Fruit fly (Drosophila melanogaster) whole organism, prepupa: ENCODE results near the gene Kcmf1.

ENCODE experiments used
- Blimp-1 ChIP-seq: fragments of 200-800 bp; sonication (Bioruptor generic); optimal IDR thresholded peaks from 3 replicates; lab custom pipeline; 2017; ENCODE audit warnings: missing biosample characterization, missing genetic modification characterization, mild to moderate bottlenecking, moderate library complexity, missing genetic modification reagents
- CG10631 ChIP-seq: fragments of 200-800 bp; sonication (Bioruptor generic); optimal IDR thresholded peaks from 2 replicates; lab custom pipeline; 2016; ENCODE audit warnings: missing biosample characterization, missing genetic modification characterization
- CG11762 ChIP-seq: fragments of 200-800 bp; sonication (Bioruptor generic); optimal IDR thresholded peaks from 3 replicates; lab custom pipeline; 2016; ENCODE audit warnings: missing biosample characterization, missing genetic modification characterization; ENCODE audit not compliant: insufficient read depth
- CG11902 ChIP-seq: fragments of 200-800 bp; sonication (Bioruptor generic); optimal IDR thresholded peaks from 3 replicates; lab custom pipeline; 2016; ENCODE audit warnings: missing biosample characterization, missing genetic modification characterization
- CG15336 ChIP-seq: fragments of 200-800 bp; sonication (Bioruptor generic); IDR thresholded peaks from 2 replicates; pipeline ENCODE4 v1.3.6; 2022; ENCODE audit warnings: missing biosample characterization, missing genetic modification characterization
- CG1621 ChIP-seq: fragments of 200-800 bp; sonication (Bioruptor generic); optimal IDR thresholded peaks from 3 replicates; lab custom pipeline; 2018; ENCODE audit warnings: missing biosample characterization, mild to moderate bottlenecking, missing genetic modification characterization
- CG16779 ChIP-seq: fragments of 200-800 bp; sonication (Bioruptor generic); optimal IDR thresholded peaks from 3 replicates; lab custom pipeline; 2017; ENCODE audit warnings: missing biosample characterization, mild to moderate bottlenecking, missing genetic modification characterization
- CG31627 ChIP-seq: fragments of 200-800 bp; sonication (Bioruptor generic); optimal IDR thresholded peaks from 3 replicates; lab custom pipeline; 2016; ENCODE audit warnings: missing biosample characterization, missing genetic modification characterization
- CG32006 ChIP-seq: fragments of 200-800 bp; sonication (Bioruptor generic); optimal IDR thresholded peaks from 3 replicates; lab custom pipeline; 2017; ENCODE audit warnings: missing biosample characterization, mild to moderate bottlenecking, missing genetic modification characterization
- CG4318 ChIP-seq: fragments of 200-800 bp; sonication (Bioruptor generic); optimal IDR thresholded peaks from 3 replicates; lab custom pipeline; 2017; ENCODE audit warnings: missing biosample characterization, mild to moderate bottlenecking, missing genetic modification characterization
- CG6276 ChIP-seq: fragments of 200-800 bp; sonication (Bioruptor generic); optimal IDR thresholded peaks from 2 replicates; lab custom pipeline; 2017; ENCODE audit warnings: missing biosample characterization, mild to moderate bottlenecking, missing genetic modification characterization
- CG6808 ChIP-seq: fragments of 200-800 bp; sonication (Bioruptor generic); optimal IDR thresholded peaks from 3 replicates; lab custom pipeline; 2017; ENCODE audit warnings: missing biosample characterization, missing genetic modification characterization, mild to moderate bottlenecking, moderate library complexity, missing genetic modification reagents
- CG7368 ChIP-seq: fragments of 200-800 bp; sonication (Bioruptor generic); optimal IDR thresholded peaks from 3 replicates; lab custom pipeline; 2016; ENCODE audit warnings: missing biosample characterization, missing genetic modification characterization
- CG8319 ChIP-seq: fragments of 200-800 bp; sonication (Bioruptor generic); optimal IDR thresholded peaks from 3 replicates; lab custom pipeline; 2016; ENCODE audit warnings: missing biosample characterization, missing genetic modification characterization
- CG8632 ChIP-seq: fragments of 200-800 bp; sonication (Bioruptor generic); optimal IDR thresholded peaks from 3 replicates; lab custom pipeline; 2016; ENCODE audit warnings: missing biosample characterization, missing genetic modification characterization
- CG9139 ChIP-seq: fragments of 200-800 bp; sonication (Bioruptor generic); optimal IDR thresholded peaks from 3 replicates; lab custom pipeline; 2017; ENCODE audit warnings: missing biosample characterization, mild to moderate bottlenecking, missing genetic modification characterization
- Eip75B ChIP-seq: fragments of 200-800 bp; sonication (Bioruptor generic); optimal IDR thresholded peaks from 3 replicates; lab custom pipeline; 2016; ENCODE audit warnings: missing biosample characterization, missing genetic modification characterization
- Eip93F ChIP-seq: fragments of 200-800 bp; sonication (Bioruptor generic); optimal IDR thresholded peaks from 2 replicates; lab custom pipeline; 2016; ENCODE audit warnings: missing biosample characterization, mild to moderate bottlenecking, missing genetic modification characterization
- Ets21C ChIP-seq: fragments of 200-800 bp; sonication (Bioruptor generic); optimal IDR thresholded peaks from 3 replicates; lab custom pipeline; 2016; ENCODE audit warnings: missing biosample characterization, missing genetic modification characterization
- Ets96B ChIP-seq: fragments of 200-800 bp; optimal IDR thresholded peaks from 2 replicates; lab custom pipeline; 2019; ENCODE audit warnings: missing biosample characterization, mild to moderate bottlenecking, missing genetic modification characterization, moderate library complexity
- Gug ChIP-seq: fragments of 200-800 bp; sonication (Bioruptor generic); IDR thresholded peaks from 2 replicates; pipeline ENCODE4 v1.3.6; 2022; ENCODE audit warnings: missing biosample characterization, missing genetic modification characterization
- Hr38 ChIP-seq: sonication (Bioruptor generic); optimal IDR thresholded peaks from 2 replicates; lab custom pipeline; 2016; ENCODE audit warnings: missing biosample characterization, missing genetic modification characterization
- Hr39 ChIP-seq: fragments of 200-800 bp; sonication (Bioruptor generic); optimal IDR thresholded peaks from 2 replicates; lab custom pipeline; 2016; ENCODE audit warnings: missing biosample characterization, missing genetic modification characterization
- Lpt ChIP-seq: fragments of 200-800 bp; sonication (Bioruptor generic); optimal IDR thresholded peaks from 3 replicates; lab custom pipeline; 2016; ENCODE audit warnings: missing biosample characterization, missing genetic modification characterization
- Met ChIP-seq: fragments of 200-800 bp; sonication (Bioruptor generic); optimal IDR thresholded peaks from 3 replicates; lab custom pipeline; 2016; ENCODE audit warnings: missing biosample characterization, missing genetic modification characterization
- OdsH ChIP-seq: fragments of 200-800 bp; sonication (Bioruptor generic); optimal IDR thresholded peaks from 3 replicates; lab custom pipeline; 2016; ENCODE audit warnings: missing biosample characterization, missing genetic modification characterization
- Smox ChIP-seq: fragments of 200-800 bp; sonication (Bioruptor generic); optimal IDR thresholded peaks from 3 replicates; lab custom pipeline; 2016; ENCODE audit warnings: missing biosample characterization, missing genetic modification characterization
- Sox102F ChIP-seq: fragments of 200-800 bp; sonication (Bioruptor generic); optimal IDR thresholded peaks from 2 replicates; lab custom pipeline; 2016; ENCODE audit warnings: missing biosample characterization, mild to moderate bottlenecking, missing genetic modification characterization
- Sox15 ChIP-seq: fragments of 200-800 bp; sonication (Bioruptor generic); optimal IDR thresholded peaks from 3 replicates; lab custom pipeline; 2016; ENCODE audit warnings: missing biosample characterization, missing genetic modification characterization
- achi ChIP-seq: fragments of 200-800 bp; sonication (Bioruptor generic); optimal IDR thresholded peaks from 3 replicates; lab custom pipeline; 2016; ENCODE audit warnings: missing biosample characterization, missing genetic modification characterization
- acj6 ChIP-seq: fragments of 200-800 bp; sonication (Bioruptor generic); optimal IDR thresholded peaks from 3 replicates; lab custom pipeline; 2016; ENCODE audit warnings: missing biosample characterization, missing genetic modification characterization
- cyc ChIP-seq: fragments of 200-800 bp; sonication (Bioruptor generic); optimal IDR thresholded peaks from 3 replicates; lab custom pipeline; 2016; ENCODE audit warnings: missing biosample characterization, missing genetic modification characterization
- dac ChIP-seq: fragments of 200-800 bp; sonication (Bioruptor generic); optimal IDR thresholded peaks from 2 replicates; lab custom pipeline; 2017; ENCODE audit warnings: missing biosample characterization, mild to moderate bottlenecking, missing genetic modification characterization
- eg ChIP-seq: fragments of 200-800 bp; sonication (Bioruptor generic); IDR thresholded peaks from 3 replicates; pipeline ENCODE4 v1.3.6; 2022; ENCODE audit warnings: missing biosample characterization, missing genetic modification characterization
- esn ChIP-seq: fragments of 200-800 bp; sonication (Bioruptor generic); optimal IDR thresholded peaks from 2 replicates; lab custom pipeline; 2016; ENCODE audit warnings: missing biosample characterization, mild to moderate bottlenecking, missing genetic modification characterization, moderate library complexity
- fd59A ChIP-seq: fragments of 200-800 bp; sonication (Bioruptor generic); optimal IDR thresholded peaks from 2 replicates; lab custom pipeline; 2017; ENCODE audit warnings: missing biosample characterization, mild to moderate bottlenecking, missing genetic modification characterization, missing genetic modification reagents
- fd85E ChIP-seq: fragments of 200-800 bp; sonication (Bioruptor generic); optimal IDR thresholded peaks from 3 replicates; lab custom pipeline; 2016; ENCODE audit warnings: missing biosample characterization, missing genetic modification characterization
- lz ChIP-seq: fragments of 200-800 bp; sonication (Bioruptor generic); optimal IDR thresholded peaks from 3 replicates; lab custom pipeline; 2016; ENCODE audit warnings: missing biosample characterization, missing genetic modification characterization
- net ChIP-seq: fragments of 200-800 bp; sonication (Bioruptor generic); optimal IDR thresholded peaks from 3 replicates; lab custom pipeline; 2016; ENCODE audit warnings: missing biosample characterization, missing genetic modification characterization
- salr ChIP-seq, 2 experiments: fragments of 200-800 bp; sonication (Bioruptor generic); optimal IDR thresholded peaks; 3 replicates each; lab custom pipeline; 2016 to 2018; ENCODE audit warnings: missing biosample characterization in 2 of 2, missing genetic modification characterization in 2 of 2, mild to moderate bottlenecking in 1 of 2
- spab ChIP-seq: fragments of 200-800 bp; sonication (Bioruptor generic); optimal IDR thresholded peaks from 2 replicates; lab custom pipeline; 2017; ENCODE audit warnings: missing biosample characterization, mild to moderate bottlenecking, missing genetic modification characterization, missing genetic modification reagents
- svp ChIP-seq: fragments of 200-800 bp; sonication (Bioruptor generic); peaks from one replicate; lab custom pipeline; 2016; ENCODE audit warnings: missing biosample characterization, missing genetic modification characterization
- topi ChIP-seq: fragments of 200-800 bp; sonication (Bioruptor generic); optimal IDR thresholded peaks from 3 replicates; lab custom pipeline; 2016; ENCODE audit warnings: missing biosample characterization, missing genetic modification characterization

The Kcmf1 gene

dm6 chr3R:9055119-9056105, 40.7 kb upstream of the Kcmf1 start (continued):
- TF ChIP-seq CG31627: peak; percentile 89
- peak; percentile 58 for TF ChIP-seq dac
- peak; percentile 94 for TF ChIP-seq svp (GFP tag; lab: Kevin White, UChicago)
- TF ChIP-seq Hr38 (GFP tag; lab: Kevin White, UChicago): no peak
- TF ChIP-seq CG6276: peak; percentile 89
- peak; percentile 90 for TF ChIP-seq lz (GFP tag; lab: Kevin White, UChicago)
- peak; percentile 90 for TF ChIP-seq cyc (GFP tag; lab: Kevin White, UChicago)
- peak; percentile 66 for TF ChIP-seq Lpt (GFP tag; lab: Kevin White, UChicago)
- peak; percentile 87 for TF ChIP-seq net (GFP tag; lab: Kevin White, UChicago)
- TF ChIP-seq salr (GFP tag; optimal IDR thresholded peaks at IDR 0.05; lab: Kevin White, UChicago): peak; percentile 47 to 79
- TF ChIP-seq OdsH (GFP tag; lab: Kevin White, UChicago): peak; percentile 91
- no peak for TF ChIP-seq Gug
- peak; percentile 91 for TF ChIP-seq achi
- peak; percentile 96 for TF ChIP-seq topi (GFP tag; lab: Kevin White, UChicago)
- peak; percentile 80 for TF ChIP-seq CG11762 (GFP tag; lab: Kevin White, UChicago)
- peak; percentile 79 for TF ChIP-seq CG7368 (GFP tag; lab: Kevin White, UChicago)
- peak; percentile 90 for TF ChIP-seq Sox102F (GFP tag; lab: Kevin White, UChicago)
- TF ChIP-seq Eip75B (GFP tag; lab: Kevin White, UChicago): peak; percentile 86
- peak; percentile 88 for TF ChIP-seq Hr39 (GFP tag; lab: Kevin White, UChicago)
- TF ChIP-seq CG10631 (GFP tag; lab: Kevin White, UChicago): peak; percentile 88
- peak; percentile 77 for TF ChIP-seq CG4318 (GFP tag; lab: Kevin White, UChicago)
- peak; percentile 89 for TF ChIP-seq Ets96B
- peak; percentile 87 for TF ChIP-seq CG32006 (GFP tag; lab: Kevin White, UChicago)
- TF ChIP-seq spab (GFP tag; lab: Kevin White, UChicago): peak; percentile 83
- TF ChIP-seq Eip93F (GFP tag; lab: Kevin White, UChicago): peak; percentile 89
- TF ChIP-seq CG11902: peak; percentile 81
- peak; percentile 90 for TF ChIP-seq acj6
- peak; percentile 93 for TF ChIP-seq Met (GFP tag; lab: Kevin White, UChicago)
- TF ChIP-seq CG9139 (GFP tag; lab: Kevin White, UChicago): peak; percentile 85

dm6 chr3R:9054442-9055118, 39.9 kb upstream of the Kcmf1 start:
- TF ChIP-seq Eip93F (GFP tag; lab: Kevin White, UChicago): peak; percentile 35
- TF ChIP-seq cyc (GFP tag; lab: Kevin White, UChicago): peak; percentile 3
- no peak for TF ChIP-seq Hr38 (GFP tag; lab: Kevin White, UChicago)
- peak; percentile 52 for TF ChIP-seq Lpt (GFP tag; lab: Kevin White, UChicago)
- no peak for TF ChIP-seq svp (GFP tag; lab: Kevin White, UChicago)
- TF ChIP-seq net (GFP tag; lab: Kevin White, UChicago): peak; percentile 43
- no peak for TF ChIP-seq esn (GFP tag; lab: Kevin White, UChicago)
- peak; percentile 20 for TF ChIP-seq CG6808 (GFP tag; lab: Kevin White, UChicago)
- peak; percentile 75 for TF ChIP-seq CG32006 (GFP tag; lab: Kevin White, UChicago)
- no peak for TF ChIP-seq Hr39 (GFP tag; lab: Kevin White, UChicago)
- no peak for TF ChIP-seq CG8319 (GFP tag; lab: Kevin White, UChicago)
- no peak for TF ChIP-seq CG15336 (GFP tag; lab: Robert Waterston, UW)
- TF ChIP-seq fd59A (GFP tag; lab: Kevin White, UChicago): no peak
- no peak for TF ChIP-seq CG11902
- no peak for TF ChIP-seq fd85E (GFP tag; lab: Kevin White, UChicago)
- no peak for TF ChIP-seq lz (GFP tag; lab: Kevin White, UChicago)
- TF ChIP-seq CG11762 (GFP tag; lab: Kevin White, UChicago): peak; percentile 50
- no peak for TF ChIP-seq eg (GFP tag; lab: Robert Waterston, UW)
- TF ChIP-seq CG1621 (tag; lab: Kevin White, UChicago): no peak
- peak; percentile 29 for TF ChIP-seq Met (GFP tag; lab: Kevin White, UChicago)
- TF ChIP-seq acj6: peak; percentile 57
- TF ChIP-seq achi: peak; percentile 60
- no peak for TF ChIP-seq CG16779
- no peak for TF ChIP-seq Blimp-1 (GFP tag; lab: Kevin White, UChicago)
- TF ChIP-seq Sox15 (GFP tag; lab: Kevin White, UChicago): no peak
- no peak for TF ChIP-seq Ets21C (GFP tag; lab: Kevin White, UChicago)
- peak; percentile 2 for TF ChIP-seq CG8632
- TF ChIP-seq CG9139 (GFP tag; lab: Kevin White, UChicago): no peak
- peak in 1 of 2 experiments; percentile 46 for TF ChIP-seq salr (GFP tag; optimal IDR thresholded peaks at IDR 0.05; lab: Kevin White, UChicago)
- peak; percentile 18 for TF ChIP-seq spab (GFP tag; lab: Kevin White, UChicago)
- TF ChIP-seq Smox (GFP tag; lab: Kevin White, UChicago): no peak
- peak; percentile 18 for TF ChIP-seq topi (GFP tag; lab: Kevin White, UChicago)
- TF ChIP-seq CG10631 (GFP tag; lab: Kevin White, UChicago): peak; percentile 57
